Fruit fly (Drosophila melanogaster): ENCODE results near the gene CG32191.

CG32191 gene

DNA sequence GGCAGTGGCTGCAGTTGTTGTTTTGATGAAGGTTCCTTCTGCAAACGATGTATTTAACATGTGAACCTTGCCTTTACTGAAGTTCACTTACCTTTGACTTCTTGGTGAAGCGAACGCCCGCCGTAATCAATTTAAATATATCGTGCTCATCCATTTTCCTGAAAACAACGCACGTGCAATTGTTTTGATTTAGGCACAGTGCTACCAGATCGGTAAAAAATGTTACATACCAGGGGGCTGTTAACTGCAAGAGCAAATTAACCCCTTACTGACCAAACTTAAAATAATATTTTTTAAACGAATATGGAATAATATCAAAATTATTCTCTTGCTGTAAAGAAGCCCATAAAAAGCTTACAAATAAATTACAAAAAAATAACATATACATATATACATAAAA, 4.4 kb downstream of the CG32191 start, which contains the start of gene ais (continued):
- TF ChIP-seq CG17802 (tag; optimal IDR thresholded peaks at IDR 0.05) (no peak), CG11247 (GFP tag; IDR thresholded peaks at IDR 0.05) (no peak), Atf-2 (GFP tag; optimal IDR thresholded peaks at IDR 0.05) (no peak), ap (GFP tag; IDR thresholded peaks at IDR 0.05) (no peak), Ssrp (tag; optimal IDR thresholded peaks at IDR 0.05) (no peak), pan (optimal IDR thresholded peaks at IDR 0.05) (no peak), pan (GFP tag; optimal IDR thresholded peaks at IDR 0.05 in 1 of 2, IDR thresholded peaks at IDR 0.05 in 1 of 2) (no peak), Myb (GFP tag; optimal IDR thresholded peaks at IDR 0.05) (peak; percentile 32), knrl (GFP tag; IDR thresholded peaks at IDR 0.05; ENCODE audit: partially characterized antibody) (no peak), CG10366 (GFP tag; IDR thresholded peaks at IDR 0.05) (0 out of 2 replicates have a peak, but pooled peaks have one; percentile 13), MTF-1 (GFP tag; optimal IDR thresholded peaks at IDR 0.05; ENCODE audit: borderline replicate concordance) (no peak), MESR4 (GFP tag; optimal IDR thresholded peaks at IDR 0.05) (peak; percentile 18), CG4854 (GFP tag; optimal IDR thresholded peaks at IDR 0.05) (no peak), repo (GFP tag; optimal IDR thresholded peaks at IDR 0.05) (no peak), CG1647 (GFP tag; optimal IDR thresholded peaks at IDR 0.05) (no peak), CG16815 (GFP tag; optimal IDR thresholded peaks at IDR 0.05) (no peak), CG7928 (GFP tag; optimal IDR thresholded peaks at IDR 0.05) (peak; percentile 55), danr (GFP tag; IDR thresholded peaks at IDR 0.05) (no peak), CG4820 (GFP tag; optimal IDR thresholded peaks at IDR 0.05) (no peak), CG14014 (GFP tag; IDR thresholded peaks at IDR 0.05) (peak; percentile 24; the same call in 1 of the 2 replicates), bbx (GFP tag; IDR thresholded peaks at IDR 0.05; ENCODE audit: partially characterized antibody) (no peak), ERR (GFP tag; optimal IDR thresholded peaks at IDR 0.05) (no peak), Med (GFP tag) (peak; percentile 69), Fer3 (tag; optimal IDR thresholded peaks at IDR 0.05) (no peak), chif (GFP tag; optimal IDR thresholded peaks at IDR 0.05) (no peak), phol (tag; optimal IDR thresholded peaks at IDR 0.05) (peak; percentile 22), PHDP (tag; optimal IDR thresholded peaks at IDR 0.05) (peak; percentile 22), pfk (GFP tag; optimal IDR thresholded peaks at IDR 0.05) (no peak), pnt (GFP tag; optimal IDR thresholded peaks at IDR 0.05) (no peak), CG10274 (GFP tag; optimal IDR thresholded peaks at IDR 0.05) (no peak), CG31441 (GFP tag; IDR thresholded peaks at IDR 0.05) (no peak), CG9797 (GFP tag; optimal IDR thresholded peaks at IDR 0.05) (no peak), kah (GFP tag; optimal IDR thresholded peaks at IDR 0.05) (no peak), vnd (GFP tag; IDR thresholded peaks at IDR 0.05; ENCODE audit: partially characterized antibody) (no peak), CG11456 (GFP tag; IDR thresholded peaks at IDR 0.05) (no peak), CG6791 (GFP tag; IDR thresholded peaks at IDR 0.05; ENCODE audit: partially characterized antibody) (no peak), Oli (tag; optimal IDR thresholded peaks at IDR 0.05) (peak; percentile 17), lilli (GFP tag; optimal IDR thresholded peaks at IDR 0.05) (peak; percentile 54), E2f2 (GFP tag; IDR thresholded peaks at IDR 0.05) (peak; percentile 51), CG15696 (tag; optimal IDR thresholded peaks at IDR 0.05) (peak; percentile 15), caup (GFP tag; optimal IDR thresholded peaks at IDR 0.05; ENCODE audit: severe bottlenecking) (no peak), CG1603 (tag; optimal IDR thresholded peaks at IDR 0.05) (peak; percentile 53), CG11723 (GFP tag; optimal IDR thresholded peaks at IDR 0.05) (no peak), esg (GFP tag; conservative IDR thresholded peaks at IDR 0.05) (no peak), YL-1 (GFP tag; optimal IDR thresholded peaks at IDR 0.05) (peak; percentile 41), vvl (GFP tag; IDR thresholded peaks at IDR 0.05) (no peak), cwo (GFP tag; optimal IDR thresholded peaks at IDR 0.05) (peak; percentile 81), CG12299 (tag; optimal IDR thresholded peaks at IDR 0.05) (no peak), CG3726 (GFP tag; IDR thresholded peaks at IDR 0.05) (no peak), NfI (GFP tag; optimal IDR thresholded peaks at IDR 0.05) (peak; percentile 10), gsb (GFP tag; IDR thresholded peaks at IDR 0.05) (no peak)

Data from whole organism, embryonic.